Fruit fly (Drosophila melanogaster): ENCODE data around the gene RabX6.

DNA sequence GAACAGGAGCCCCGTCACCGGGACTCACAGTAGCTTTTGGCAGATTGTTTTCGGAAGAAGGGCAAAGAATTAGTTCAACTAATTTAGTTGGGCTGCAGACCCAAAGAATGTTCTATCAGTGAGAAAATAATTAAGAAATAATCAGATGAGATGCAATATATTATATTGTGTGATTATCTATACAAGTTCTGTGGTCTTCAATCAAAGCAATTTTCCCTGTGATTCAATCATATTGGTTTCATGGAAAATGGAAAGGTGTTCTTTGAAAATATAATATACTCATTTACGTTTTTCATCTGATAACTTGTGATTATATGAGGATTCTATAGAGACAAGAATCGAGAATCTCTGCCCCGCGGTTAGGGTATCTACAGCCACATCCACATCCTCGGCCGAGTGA lies 38.3 kb downstream of the RabX6 start:
- no peak for TF ChIP-seq CG8478 (optimal IDR thresholded peaks at IDR 0.05)
- no peak for TF ChIP-seq CTCF (optimal IDR thresholded peaks at IDR 0.05)

Measured in S2 (cell line).